Fruit fly (Drosophila melanogaster) whole organism, embryonic: ENCODE measurements around the gene CG43897.

ENCODE experiments used
- B-H1 ChIP-seq: fragments of 200-800 bp; sonication (Bioruptor generic); IDR thresholded peaks from 3 replicates; pipeline ENCODE4 v1.3.6; 2022; ENCODE audit warnings: missing biosample characterization, missing genetic modification characterization
- Bgb ChIP-seq: fragments of 200-800 bp; sonication (Bioruptor generic); IDR thresholded peaks from 2 replicates; pipeline ENCODE4 v1.3.6; 2022; ENCODE audit warnings: missing biosample characterization, missing genetic modification characterization; ENCODE audit not compliant: partially characterized antibody
- CG1024 ChIP-seq: fragments of 200-800 bp; sonication (Bioruptor generic); IDR thresholded peaks from 2 replicates; pipeline ENCODE4 v1.3.6; 2022; ENCODE audit warnings: missing biosample characterization, missing genetic modification characterization
- CG11085 ChIP-seq: fragments of 200-800 bp; sonication (Bioruptor generic); IDR thresholded peaks from 2 replicates; pipeline ENCODE4 v1.3.6; 2022; ENCODE audit warnings: missing biosample characterization, missing genetic modification characterization
- CG11398 ChIP-seq: fragments of 200-800 bp; sonication (Bioruptor generic); optimal IDR thresholded peaks from 2 replicates; lab custom pipeline; 2016; ENCODE audit warnings: missing biosample characterization, missing genetic modification characterization
- CG11560 ChIP-seq: fragments of 200-800 bp; sonication (Bioruptor generic); IDR thresholded peaks from 3 replicates; pipeline ENCODE4 v1.3.6; 2022; ENCODE audit warnings: missing biosample characterization, missing genetic modification characterization
- CG13775 ChIP-seq: fragments of 200-800 bp; sonication (Bioruptor generic); optimal IDR thresholded peaks from 3 replicates; lab custom pipeline; 2017; ENCODE audit warnings: missing biosample characterization, mild to moderate bottlenecking, missing genetic modification characterization
- CG15479 ChIP-seq: fragments of 200-800 bp; sonication (Bioruptor generic); optimal IDR thresholded peaks from 3 replicates; lab custom pipeline; 2019; ENCODE audit warnings: missing biosample characterization, mild to moderate bottlenecking, missing genetic modification characterization, moderate library complexity
- CG1602 ChIP-seq: fragments of 200-800 bp; sonication (Bioruptor generic); optimal IDR thresholded peaks from 3 replicates; lab custom pipeline; 2016; ENCODE audit warnings: missing biosample characterization, missing genetic modification characterization
- CG1603 ChIP-seq: fragments of 200-800 bp; sonication (Bioruptor generic); optimal IDR thresholded peaks from 2 replicates; lab custom pipeline; 2019; ENCODE audit warnings: missing biosample characterization, mild to moderate bottlenecking, missing genetic modification characterization, moderate library complexity
- CG2129 ChIP-seq: fragments of 200-800 bp; sonication (Bioruptor generic); IDR thresholded peaks from 2 replicates; pipeline ENCODE4 v1.3.6; 2022; ENCODE audit warnings: missing biosample characterization, missing genetic modification characterization; ENCODE audit not compliant: partially characterized antibody
- CG2875 ChIP-seq: fragments of 200-800 bp; sonication (Bioruptor generic); optimal IDR thresholded peaks from 2 replicates; lab custom pipeline; 2017; ENCODE audit warnings: missing biosample characterization, mild to moderate bottlenecking, missing genetic modification characterization, missing genetic modification reagents
- CG32532 ChIP-seq: fragments of 200-800 bp; sonication (Bioruptor generic); IDR thresholded peaks from 2 replicates; pipeline ENCODE4 v1.3.6; 2022; ENCODE audit warnings: missing biosample characterization, missing genetic modification characterization
- CG33213 ChIP-seq: fragments of 200-800 bp; sonication (Bioruptor generic); optimal IDR thresholded peaks from 3 replicates; lab custom pipeline; 2016; ENCODE audit warnings: missing biosample characterization, missing genetic modification characterization
- CG4404 ChIP-seq: fragments of 200-800 bp; sonication (Bioruptor generic); IDR thresholded peaks from 2 replicates; pipeline ENCODE4 v1.3.6; 2022; ENCODE audit warnings: missing biosample characterization, missing genetic modification characterization
- CG6175 ChIP-seq: fragments of 200-800 bp; sonication (Bioruptor generic); IDR thresholded peaks from 3 replicates; pipeline ENCODE4 v1.3.6; 2022; ENCODE audit warnings: missing biosample characterization, missing genetic modification characterization
- CG7556 ChIP-seq: fragments of 200-800 bp; sonication (Bioruptor generic); optimal IDR thresholded peaks from 2 replicates; lab custom pipeline; 2017; ENCODE audit warnings: missing biosample characterization, mild to moderate bottlenecking, missing genetic modification characterization
- Dad ChIP-seq: fragments of 200-800 bp; sonication (Bioruptor generic); optimal IDR thresholded peaks from 3 replicates; lab custom pipeline; 2016; ENCODE audit warnings: missing biosample characterization, missing genetic modification characterization
- Dbx ChIP-seq: fragments of 200-800 bp; sonication (Bioruptor generic); IDR thresholded peaks from 3 replicates; pipeline ENCODE4 v1.3.6; 2022; ENCODE audit warnings: missing biosample characterization, missing genetic modification characterization
- Dek ChIP-seq: fragments of 200-800 bp; sonication (Bioruptor generic); optimal IDR thresholded peaks from 3 replicates; lab custom pipeline; 2019; ENCODE audit warnings: missing biosample characterization, mild to moderate bottlenecking, missing genetic modification characterization, moderate library complexity
- E2f1 ChIP-seq: fragments of 200-800 bp; sonication (Bioruptor generic); IDR thresholded peaks from 2 replicates; pipeline ENCODE4 v1.3.6; 2022; ENCODE audit warnings: missing biosample characterization, missing genetic modification characterization
- Gsc ChIP-seq: fragments of 200-800 bp; sonication (Bioruptor generic); IDR thresholded peaks from 2 replicates; pipeline ENCODE4 v1.3.6; 2022; ENCODE audit warnings: missing biosample characterization, missing genetic modification characterization
- HHEX ChIP-seq: fragments of 200-800 bp; sonication (Bioruptor generic); optimal IDR thresholded peaks from 3 replicates; lab custom pipeline; 2017; ENCODE audit warnings: missing biosample characterization, mild to moderate bottlenecking, missing genetic modification characterization, missing genetic modification reagents
- HLH54F ChIP-seq: fragments of 200-800 bp; sonication (Bioruptor generic); optimal IDR thresholded peaks from 3 replicates; lab custom pipeline; 2016; ENCODE audit warnings: missing biosample characterization, missing genetic modification characterization
- Jarid2 ChIP-seq: fragments of 200-800 bp; sonication (Bioruptor generic); optimal IDR thresholded peaks from 3 replicates; lab custom pipeline; 2017; ENCODE audit warnings: mild to moderate bottlenecking, missing biosample characterization, missing genetic modification reagents, missing genetic modification characterization
- Stat92E ChIP-seq, 3 experiments: fragments of >200 bp in 2 of 3; fragments of 200-800 bp in 1 of 3; sonication (Bioruptor generic) in 1 of 3; optimal IDR thresholded peaks; 2 replicates each; lab custom pipeline; 2017 to 2019; ENCODE audit warnings: missing biosample characterization in 3 of 3, missing genetic modification characterization in 3 of 3, mild to moderate bottlenecking in 1 of 3, moderate library complexity in 1 of 3
- Vsx1 ChIP-seq: fragments of 200-800 bp; sonication (Bioruptor generic); optimal IDR thresholded peaks from 2 replicates; lab custom pipeline; 2017; ENCODE audit warnings: missing biosample characterization, mild to moderate bottlenecking, missing genetic modification characterization, missing genetic modification reagents
- Xbp1 ChIP-seq: fragments of 200-800 bp; sonication (Bioruptor generic); optimal IDR thresholded peaks from 3 replicates; lab custom pipeline; 2016; ENCODE audit warnings: missing biosample characterization, mild to moderate bottlenecking, missing genetic modification characterization
- ash1 ChIP-seq: fragments of 200-800 bp; sonication (Bioruptor generic); optimal IDR thresholded peaks from 2 replicates; lab custom pipeline; 2018; ENCODE audit warnings: missing biosample characterization, mild to moderate bottlenecking, missing genetic modification characterization
- cad ChIP-seq: fragments of >200 bp; optimal IDR thresholded peaks from 2 replicates; lab custom pipeline; 2017; ENCODE audit warnings: missing biosample characterization, missing genetic modification characterization
- chif ChIP-seq, 2 experiments: fragments of 200-800 bp; sonication (Bioruptor generic); optimal IDR thresholded peaks; 3 replicates each; lab custom pipeline; 2016; ENCODE audit warnings: missing biosample characterization in 2 of 2, missing genetic modification characterization in 2 of 2
- corto ChIP-seq: fragments of 200-800 bp; sonication (Bioruptor generic); optimal IDR thresholded peaks from 2 replicates; lab custom pipeline; 2016; ENCODE audit warnings: missing biosample characterization, mild to moderate bottlenecking, missing genetic modification characterization, moderate library complexity
- dpn ChIP-seq, 2 experiments: fragments of 200-800 bp; sonication (Bioruptor generic); optimal IDR thresholded peaks; 3 replicates each; lab custom pipeline; 2016; ENCODE audit warnings: missing biosample characterization in 2 of 2, missing genetic modification characterization in 2 of 2
- gcm2 ChIP-seq: fragments of 200-800 bp; sonication (Bioruptor generic); optimal IDR thresholded peaks from 2 replicates; lab custom pipeline; 2016; ENCODE audit warnings: missing biosample characterization, missing genetic modification characterization
- grau ChIP-seq: fragments of 200-800 bp; optimal IDR thresholded peaks from 3 replicates; lab custom pipeline; 2019; ENCODE audit warnings: missing biosample characterization, mild to moderate bottlenecking, missing genetic modification characterization, moderate library complexity
- gro ChIP-seq: fragments of 200-800 bp; sonication (Bioruptor generic); optimal IDR thresholded peaks from 2 replicates; lab custom pipeline; 2016; ENCODE audit warnings: missing biosample characterization, missing genetic modification characterization
- inv ChIP-seq: fragments of 200-800 bp; sonication (Bioruptor generic); IDR thresholded peaks from 2 replicates; pipeline ENCODE4 v1.3.6; 2022; ENCODE audit warnings: missing biosample characterization, missing genetic modification characterization; ENCODE audit not compliant: partially characterized antibody
- jing ChIP-seq: fragments of 200-800 bp; sonication (Bioruptor generic); optimal IDR thresholded peaks from 2 replicates; lab custom pipeline; 2018; ENCODE audit warnings: missing biosample characterization, mild to moderate bottlenecking, missing genetic modification characterization
- jumu ChIP-seq: fragments of 200-800 bp; sonication (Bioruptor generic); optimal IDR thresholded peaks from 3 replicates; lab custom pipeline; 2016; ENCODE audit warnings: missing biosample characterization, missing genetic modification characterization
- lab ChIP-seq: fragments of 200-800 bp; sonication (Bioruptor generic); optimal IDR thresholded peaks from 3 replicates; lab custom pipeline; 2017; ENCODE audit warnings: missing biosample characterization, missing genetic modification characterization, mild to moderate bottlenecking, moderate library complexity, missing genetic modification reagents
- luna ChIP-seq: fragments of 200-800 bp; sonication (Bioruptor generic); optimal IDR thresholded peaks from 2 replicates; lab custom pipeline; 2016; ENCODE audit warnings: missing biosample characterization, missing genetic modification characterization
- pnt ChIP-seq: fragments of 200-800 bp; sonication (Bioruptor generic); optimal IDR thresholded peaks from 3 replicates; lab custom pipeline; 2016; ENCODE audit warnings: missing biosample characterization, missing genetic modification characterization
- prd ChIP-seq, 3 experiments: fragments of >200 bp in 2 of 3; fragments of 200-800 bp in 1 of 3; sonication (Bioruptor generic) in 1 of 3; optimal IDR thresholded peaks in 2 of 3; IDR thresholded peaks in 1 of 3; 2 replicates in 2 of 3; 3 replicates in 1 of 3; pipeline versions ENCODE4 v1.3.6 to Lab custom; 2017 to 2022; ENCODE audit warnings: missing biosample characterization in 1 of 3, missing genetic modification characterization in 1 of 3
- sd ChIP-seq: fragments of 200-800 bp; sonication (Bioruptor generic); optimal IDR thresholded peaks from 3 replicates; lab custom pipeline; 2018; ENCODE audit warnings: missing biosample characterization, mild to moderate bottlenecking, missing genetic modification characterization, moderate library complexity
- slbo ChIP-seq: fragments of 200-800 bp; sonication (Bioruptor generic); IDR thresholded peaks from 2 replicates; pipeline ENCODE4 v1.3.6; 2022; ENCODE audit warnings: missing biosample characterization, missing genetic modification characterization
- tap ChIP-seq: fragments of 200-800 bp; optimal IDR thresholded peaks from 3 replicates; lab custom pipeline; 2019; ENCODE audit warnings: missing biosample characterization, mild to moderate bottlenecking, missing genetic modification characterization, moderate library complexity
- toy ChIP-seq: fragments of 200-800 bp; sonication (Bioruptor generic); IDR thresholded peaks from 2 replicates; pipeline ENCODE4 v1.3.6; 2022; ENCODE audit warnings: missing biosample characterization, missing genetic modification characterization
- zf30C ChIP-seq: fragments of 200-800 bp; sonication (Bioruptor generic); optimal IDR thresholded peaks from 3 replicates; lab custom pipeline; 2018; ENCODE audit warnings: missing biosample characterization, mild to moderate bottlenecking, missing genetic modification characterization

CG43897 gene

DNA sequence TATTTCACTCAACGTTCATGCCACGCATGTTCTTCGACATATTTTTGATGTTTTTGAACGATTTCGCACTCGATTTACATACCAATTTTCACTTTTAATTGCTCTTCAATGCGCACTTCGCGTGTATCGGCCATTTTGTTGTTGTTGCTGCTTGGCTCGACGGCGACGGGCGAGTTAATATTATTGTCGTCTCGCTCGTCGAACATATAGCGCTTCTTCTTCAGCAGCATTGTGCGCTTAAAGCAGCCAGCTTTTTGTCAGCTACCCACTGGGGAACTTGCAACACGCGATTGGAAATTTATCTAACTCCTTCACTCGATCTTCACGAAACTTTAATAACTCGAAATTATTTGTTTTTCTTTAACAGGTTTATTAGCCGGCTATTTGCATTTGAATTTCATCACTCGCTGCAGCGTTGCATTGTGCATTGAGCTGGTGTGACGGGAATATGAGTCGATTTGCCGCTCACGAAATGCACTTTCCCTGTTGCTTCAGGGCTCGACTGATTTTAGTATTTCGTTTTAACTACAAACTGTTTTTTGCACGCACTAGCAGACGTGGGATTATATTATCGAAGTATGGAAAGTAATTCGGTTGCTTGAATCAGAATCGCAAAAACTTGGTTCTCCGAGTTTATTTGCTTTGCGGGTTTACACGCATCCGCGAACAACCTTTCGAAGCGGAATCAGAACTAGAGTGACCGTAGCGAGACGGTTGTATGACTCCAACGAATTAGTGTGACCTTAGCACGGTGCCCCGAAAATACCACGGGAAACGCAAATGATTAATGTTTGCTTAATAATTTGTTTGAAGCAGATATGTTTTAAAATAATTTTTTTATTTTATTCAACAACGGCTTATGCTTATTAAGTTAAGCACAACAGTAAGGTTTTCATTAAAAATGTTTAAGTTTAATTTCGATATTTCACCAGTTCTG, 41.2 kb downstream of the CG43897 start, which contains the start of gene RasGAP1 (continued):
- TF ChIP-seq CG1603 (tag; lab: Kevin White, UChicago): peak; percentile 47
- no peak for TF ChIP-seq cad (GFP tag; lab: Kevin White, UChicago)
- no peak for TF ChIP-seq grau (tag; lab: Kevin White, UChicago)
- TF ChIP-seq inv (GFP tag; lab: Robert Waterston, UW): peak; percentile 28; the same call in 1 of the 2 replicates
- TF ChIP-seq slbo (GFP tag; lab: Robert Waterston, UW): peak; percentile 54
- TF ChIP-seq CG32532 (GFP tag; lab: Robert Waterston, UW): no peak
- TF ChIP-seq jumu: peak; percentile 18
- TF ChIP-seq tap: peak; percentile 27
- no peak for TF ChIP-seq Dek (tag; lab: Kevin White, UChicago)
- TF ChIP-seq CG6175 (GFP tag; lab: Robert Waterston, UW): peak; percentile 100
- no peak for TF ChIP-seq CG1024 (GFP tag; lab: Robert Waterston, UW)
- TF ChIP-seq prd (optimal IDR thresholded peaks at IDR 0.05; lab: Kevin White, UChicago): no peak
- TF ChIP-seq prd (GFP tag; IDR thresholded peaks at IDR 0.05; lab: Robert Waterston, UW): no peak
- no peak for TF ChIP-seq ash1 (GFP tag; lab: Kevin White, UChicago)
- TF ChIP-seq luna (GFP tag; lab: Kevin White, UChicago): no peak
- no peak for TF ChIP-seq CG2129
- no peak for TF ChIP-seq CG11398 (GFP tag; lab: Kevin White, UChicago)
- no peak for TF ChIP-seq E2f1 (GFP tag; lab: Robert Waterston, UW)
- no peak for TF ChIP-seq gcm2 (GFP tag; lab: Kevin White, UChicago)
- no peak for TF ChIP-seq Xbp1 (GFP tag; lab: Kevin White, UChicago)
- TF ChIP-seq B-H1 (GFP tag; lab: Robert Waterston, UW): no peak
- TF ChIP-seq Jarid2 (GFP tag; lab: Kevin White, UChicago): peak; percentile 78
- no peak for TF ChIP-seq CG1602
- peak; percentile 33 for TF ChIP-seq gro (GFP tag; lab: Kevin White, UChicago)
- TF ChIP-seq Gsc: no peak
- TF ChIP-seq Vsx1 (GFP tag; lab: Kevin White, UChicago): no peak
- no peak for TF ChIP-seq Dbx (GFP tag; lab: Robert Waterston, UW)
- peak; percentile 5 for TF ChIP-seq HHEX (GFP tag; lab: Kevin White, UChicago)
- no peak for TF ChIP-seq Dad (GFP tag; lab: Kevin White, UChicago)
- peak; percentile 4 for TF ChIP-seq lab (GFP tag; lab: Kevin White, UChicago)
- no peak for TF ChIP-seq dpn (GFP tag; optimal IDR thresholded peaks at IDR 0.05; lab: Kevin White, UChicago)
- TF ChIP-seq pnt: no peak
- TF ChIP-seq zf30C (GFP tag; lab: Kevin White, UChicago): no peak
- no peak for TF ChIP-seq Stat92E (GFP tag; optimal IDR thresholded peaks at IDR 0.05; lab: Kevin White, UChicago)
- TF ChIP-seq jing (GFP tag; lab: Kevin White, UChicago): no peak
- TF ChIP-seq CG4404 (GFP tag; lab: Robert Waterston, UW): no peak
- TF ChIP-seq HLH54F: peak; percentile 4
- TF ChIP-seq CG7556: no peak
- TF ChIP-seq CG13775 (GFP tag; lab: Kevin White, UChicago): no peak
- TF ChIP-seq sd (tag; lab: Kevin White, UChicago): no peak
- peak; percentile 95 for TF ChIP-seq CG11560 (tag; lab: Robert Waterston, UW)
- no peak for TF ChIP-seq toy (GFP tag; lab: Robert Waterston, UW)
- no peak; the same call in 1 of the 2 replicates for TF ChIP-seq Bgb (GFP tag; lab: Robert Waterston, UW)
- TF ChIP-seq chif (GFP tag; optimal IDR thresholded peaks at IDR 0.05; lab: Kevin White, UChicago): no peak
- no peak for TF ChIP-seq CG11085 (GFP tag; lab: Robert Waterston, UW)
- no peak for TF ChIP-seq CG33213 (GFP tag; lab: Kevin White, UChicago)
- TF ChIP-seq CG15479 (GFP tag; lab: Kevin White, UChicago): peak; percentile 32
- no peak for TF ChIP-seq corto (GFP tag; lab: Kevin White, UChicago)
- no peak for TF ChIP-seq CG2875
